Worm (Caenorhabditis elegans) whole organism, L4/young adult: ENCODE measurements around the gene Y60A3A.23.

Source experiments
- dao-5 ChIP-seq: sonication (generic microtip); optimal IDR thresholded peaks from 2 replicates; lab custom pipeline; 2016; ENCODE audit warnings: missing genotype, missing genetic modification characterization, moderate library complexity, missing compliant biosample characterization
- him-1 ChIP-seq: sonication (generic microtip); optimal IDR thresholded peaks from 2 replicates; lab custom pipeline; 2016; ENCODE audit warnings: missing genotype, missing genetic modification reagents, missing genetic modification characterization, missing compliant biosample characterization

DNA sequence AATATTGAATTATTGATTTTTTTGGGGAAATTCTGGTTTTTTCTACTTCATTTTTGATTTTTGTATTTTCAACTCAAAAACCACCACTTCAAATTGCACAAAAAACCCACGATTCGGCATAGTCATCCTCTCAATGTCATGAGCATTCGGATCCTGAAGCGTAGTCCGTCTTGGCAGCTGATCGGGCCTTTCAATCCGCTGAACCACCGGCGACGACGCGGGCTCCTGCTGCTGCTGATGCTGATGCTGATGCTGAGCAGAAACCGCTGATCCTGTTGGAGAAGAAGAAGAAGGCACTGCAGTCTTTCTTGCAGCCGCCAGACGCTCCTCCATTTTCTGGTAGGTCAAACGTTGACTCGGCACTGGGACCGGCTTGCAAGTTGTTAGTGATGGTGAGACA is 8.5 kb upstream of the Y60A3A.23 start:
- no peak for TF ChIP-seq dao-5 (tag; lab: Kevin White, UChicago)
- TF ChIP-seq him-1 (tag; lab: Kevin White, UChicago): no peak
